Worm (Caenorhabditis elegans): ENCODE data around the gene daf-2.

DNA sequence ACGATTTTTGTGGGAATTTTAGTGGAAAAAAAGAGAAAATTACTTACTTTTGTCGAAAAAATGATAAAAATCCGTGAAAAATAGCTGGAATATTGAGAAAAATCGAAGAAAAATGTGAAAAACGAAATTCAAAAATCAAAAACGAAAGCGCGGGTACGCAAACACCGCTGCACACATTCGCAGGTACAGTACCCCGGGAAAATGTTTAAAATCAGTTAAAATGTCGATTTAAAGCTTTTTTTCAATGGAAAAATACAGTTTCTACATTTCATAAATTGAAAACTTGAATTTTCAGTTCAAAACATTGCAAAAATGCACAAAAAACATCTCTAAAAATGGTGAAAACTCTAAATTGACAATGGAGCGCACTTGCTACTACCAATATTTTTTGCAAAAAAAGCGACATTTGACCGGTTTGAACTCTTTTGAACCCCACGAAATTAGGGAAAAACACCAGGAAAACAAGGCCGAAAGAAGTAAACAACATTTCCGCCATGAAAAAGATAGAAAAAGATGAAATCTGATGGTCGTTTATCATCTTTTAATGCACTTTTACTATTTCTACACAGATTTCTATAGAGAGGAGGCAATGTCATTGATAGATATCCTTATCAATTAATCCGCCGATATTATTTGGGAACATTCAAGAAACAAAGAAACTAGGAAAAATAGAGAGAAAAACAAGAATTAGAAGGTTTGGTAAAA, at the start of gene daf-2:
- no peak for TF ChIP-seq him-1 (tag; optimal IDR thresholded peaks at IDR 0.05)
- TF ChIP-seq W03F9.2 (tag; optimal IDR thresholded peaks at IDR 0.05): peak; percentile 15
